Fruit fly (Drosophila melanogaster): ENCODE data around the gene CG43082.

Gene CG43082

dm6 chr3L:15687802-15688201 lies 26.1 kb downstream of the CG43082 start, which contains the start of gene CG34452:
Gene CG34452 (minus strand): TSS chr3L:15687902.
- TF ChIP-seq HLH106 (tag; optimal IDR thresholded peaks at IDR 0.05) (no peak), GATAd (GFP tag; optimal IDR thresholded peaks at IDR 0.05) (no peak)

DNA sequence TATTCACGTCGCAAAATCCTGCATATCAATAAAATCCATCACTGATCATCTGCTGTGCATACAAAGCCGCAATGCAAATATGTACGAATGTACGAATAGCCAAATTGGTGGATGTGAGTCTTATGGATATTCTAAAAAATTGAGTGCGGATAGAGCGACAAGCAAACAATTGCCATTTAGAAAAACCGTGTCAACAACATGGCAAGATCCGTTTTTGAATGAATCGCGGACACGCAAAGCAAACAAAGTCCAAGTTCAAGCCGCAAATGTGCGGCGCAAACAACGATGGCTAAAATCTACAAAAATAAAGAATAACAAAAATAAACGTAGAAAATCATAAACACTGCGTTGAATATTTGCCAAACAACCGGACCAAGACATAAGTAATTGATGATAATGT lies 27.9 kb downstream of the CG43082 start:
- TF ChIP-seq Myc (optimal IDR thresholded peaks at IDR 0.05): no peak
- TF ChIP-seq foxo (GFP tag; optimal IDR thresholded peaks at IDR 0.05): no peak
- TF ChIP-seq lola (GFP tag; optimal IDR thresholded peaks at IDR 0.05): no peak
- TF ChIP-seq sv (GFP tag; optimal IDR thresholded peaks at IDR 0.05): no peak
- TF ChIP-seq CG32264 (GFP tag; optimal IDR thresholded peaks at IDR 0.05): no peak
- TF ChIP-seq N (GFP tag; optimal IDR thresholded peaks at IDR 0.05): no peak
- TF ChIP-seq woc (GFP tag; optimal IDR thresholded peaks at IDR 0.05): no peak
- no peak for TF ChIP-seq h (GFP tag; optimal IDR thresholded peaks at IDR 0.05)
- no peak for TF ChIP-seq brk (GFP tag; optimal IDR thresholded peaks at IDR 0.05)
- no peak for TF ChIP-seq Hr78 (GFP tag; optimal IDR thresholded peaks at IDR 0.05)
- TF ChIP-seq Vsx2 (GFP tag; optimal IDR thresholded peaks at IDR 0.05; ENCODE audit: partially characterized antibody): no peak
- TF ChIP-seq Mio (GFP tag; optimal IDR thresholded peaks at IDR 0.05): no peak
- no peak for TF ChIP-seq dsf (GFP tag; optimal IDR thresholded peaks at IDR 0.05; ENCODE audit: borderline replicate concordance)
- TF ChIP-seq ey (GFP tag; optimal IDR thresholded peaks at IDR 0.05): no peak

DNA sequence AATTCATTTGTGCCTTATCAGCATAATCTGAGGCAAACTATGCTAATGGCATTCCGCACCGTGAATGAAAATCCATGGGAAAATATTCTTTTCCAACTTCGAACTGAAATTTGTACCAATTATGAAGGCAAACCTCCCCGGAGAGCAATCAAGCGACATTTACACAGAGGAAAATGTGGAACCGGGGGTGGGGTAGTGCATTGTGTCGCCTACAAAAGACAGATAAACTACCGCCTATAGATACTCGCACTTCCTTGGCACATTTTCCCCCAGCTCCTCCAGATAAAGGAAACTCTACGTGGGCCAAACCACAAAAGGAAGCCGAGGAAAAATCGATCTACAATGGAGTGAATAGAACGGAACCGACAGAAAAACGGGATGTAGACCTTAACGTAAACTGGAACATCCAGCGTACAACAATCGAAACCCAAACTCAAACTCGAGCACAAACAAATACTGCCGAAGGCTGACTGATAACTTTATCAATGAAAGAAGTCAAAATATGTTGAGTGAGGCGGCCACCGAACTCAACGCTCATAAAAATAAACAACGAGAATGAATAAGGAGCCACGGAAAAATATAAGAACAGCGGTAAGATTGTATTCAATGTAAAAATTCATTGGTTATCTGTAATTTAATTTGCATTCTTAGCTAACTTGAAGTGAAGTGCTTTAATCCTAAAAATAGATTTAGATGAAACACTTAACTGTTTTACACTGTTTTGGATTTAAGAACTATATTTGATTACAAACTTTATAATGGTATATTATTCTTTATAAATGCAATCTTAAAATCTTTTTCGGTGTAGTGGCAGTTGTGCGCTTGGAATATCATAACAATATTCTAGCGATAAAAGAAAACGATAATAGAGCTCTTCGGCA lies 29.3 kb downstream of the CG43082 start:
- peak in 1 of 2 experiments; percentile 26 for TF ChIP-seq foxo (GFP tag; optimal IDR thresholded peaks at IDR 0.05)
- peak; percentile 15 for TF ChIP-seq HLH106 (tag; optimal IDR thresholded peaks at IDR 0.05)
- peak; percentile 13 for TF ChIP-seq fru (GFP tag; optimal IDR thresholded peaks at IDR 0.05)
- no peak for TF ChIP-seq Vsx2 (GFP tag; optimal IDR thresholded peaks at IDR 0.05; ENCODE audit: partially characterized antibody)

DNA sequence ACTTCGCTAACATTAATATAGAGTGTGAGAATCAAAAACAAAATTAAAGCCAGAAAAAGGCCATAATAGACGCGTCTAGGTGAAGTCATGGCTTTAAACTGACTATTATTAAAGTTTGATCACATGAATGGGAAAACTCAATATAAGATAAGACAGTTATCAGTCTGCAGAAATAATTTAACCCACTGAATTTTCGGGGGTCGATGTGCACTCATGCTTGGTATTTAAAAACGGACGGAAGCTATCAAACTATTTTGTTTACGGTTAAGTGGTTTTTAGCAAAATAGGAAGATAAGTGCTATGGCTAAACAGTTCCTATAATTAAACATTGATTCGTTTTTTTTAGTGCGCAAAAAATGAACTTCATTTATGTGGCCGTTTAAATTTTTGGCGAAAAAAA lies 30.3 kb downstream of the CG43082 start, which contains the start of gene CG34451:
Gene CG34451 (minus strand): TSS at position 101 of the 400 bp plus-strand sequence.
- TF ChIP-seq sage (GFP tag; optimal IDR thresholded peaks at IDR 0.05) (no peak), Rel (GFP tag; optimal IDR thresholded peaks at IDR 0.05) (no peak), Rel (tag; optimal IDR thresholded peaks at IDR 0.05) (no peak), Hnf4 (GFP tag; optimal IDR thresholded peaks at IDR 0.05) (no peak)

dm6 chr3L:15692388-15692787 lies 30.7 kb downstream of the CG43082 start:
- TF ChIP-seq rgr (GFP tag; optimal IDR thresholded peaks at IDR 0.05): no peak
- no peak for TF ChIP-seq Abd-B (GFP tag; optimal IDR thresholded peaks at IDR 0.05)
- no peak for TF ChIP-seq brk (GFP tag; optimal IDR thresholded peaks at IDR 0.05)
- no peak for TF ChIP-seq pan (optimal IDR thresholded peaks at IDR 0.05)
- no peak for TF ChIP-seq CrebA (GFP tag; optimal IDR thresholded peaks at IDR 0.05; ENCODE audit: borderline replicate concordance)
- no peak for TF ChIP-seq Dif (GFP tag; optimal IDR thresholded peaks at IDR 0.05; ENCODE audit: partially characterized antibody)
- TF ChIP-seq Myc (optimal IDR thresholded peaks at IDR 0.05): no peak
- TF ChIP-seq jim (GFP tag; optimal IDR thresholded peaks at IDR 0.05): no peak
- TF ChIP-seq dl (GFP tag; optimal IDR thresholded peaks at IDR 0.05; ENCODE audit: insufficient read depth in 1 of 2, partially characterized antibody in 2 of 2): no peak
- no peak for TF ChIP-seq Vsx2 (GFP tag; optimal IDR thresholded peaks at IDR 0.05; ENCODE audit: partially characterized antibody)
- TF ChIP-seq usp (GFP tag; optimal IDR thresholded peaks at IDR 0.05): no peak
- no peak for TF ChIP-seq Rel (GFP tag; optimal IDR thresholded peaks at IDR 0.05)
- no peak for TF ChIP-seq Rel (tag; optimal IDR thresholded peaks at IDR 0.05)
- TF ChIP-seq dmrt93B (GFP tag; optimal IDR thresholded peaks at IDR 0.05): no peak
- no peak for TF ChIP-seq ey (GFP tag; optimal IDR thresholded peaks at IDR 0.05)

Measured in whole organism, wandering third instar larva.